Worm (Caenorhabditis elegans) whole organism, L4/young adult: Measurements from ENCODE around the gene srg-48.

ENCODE experiments used
- W03F9.2 ChIP-seq: fragments of 150-350 bp; optimal IDR thresholded peaks from 2 replicates; lab custom pipeline; 2014; ENCODE audit warnings: missing biosample characterization, missing genetic modification characterization
- dao-5 ChIP-seq: sonication (generic microtip); optimal IDR thresholded peaks from 2 replicates; lab custom pipeline; 2016; ENCODE audit warnings: missing genotype, missing genetic modification characterization, moderate library complexity, missing compliant biosample characterization
- him-1 ChIP-seq: sonication (generic microtip); optimal IDR thresholded peaks from 2 replicates; lab custom pipeline; 2016; ENCODE audit warnings: missing genotype, missing genetic modification reagents, missing genetic modification characterization, missing compliant biosample characterization

Gene srg-48

ce11 chrIV:7047762-7048178 lies 24.4 kb upstream of the srg-48 start:
- TF ChIP-seq W03F9.2 (tag; lab: Kevin White, UChicago) = no peak
- TF ChIP-seq dao-5 (tag; lab: Kevin White, UChicago) = no peak
- no peak for TF ChIP-seq him-1 (tag; lab: Kevin White, UChicago)

ce11 chrIV:7048637-7049245 lies 23.5 kb upstream of the srg-48 start:
- TF ChIP-seq W03F9.2 (tag; lab: Kevin White, UChicago) (no peak), dao-5 (tag; lab: Kevin White, UChicago) (no peak), him-1 (tag; lab: Kevin White, UChicago) (no peak)

DNA sequence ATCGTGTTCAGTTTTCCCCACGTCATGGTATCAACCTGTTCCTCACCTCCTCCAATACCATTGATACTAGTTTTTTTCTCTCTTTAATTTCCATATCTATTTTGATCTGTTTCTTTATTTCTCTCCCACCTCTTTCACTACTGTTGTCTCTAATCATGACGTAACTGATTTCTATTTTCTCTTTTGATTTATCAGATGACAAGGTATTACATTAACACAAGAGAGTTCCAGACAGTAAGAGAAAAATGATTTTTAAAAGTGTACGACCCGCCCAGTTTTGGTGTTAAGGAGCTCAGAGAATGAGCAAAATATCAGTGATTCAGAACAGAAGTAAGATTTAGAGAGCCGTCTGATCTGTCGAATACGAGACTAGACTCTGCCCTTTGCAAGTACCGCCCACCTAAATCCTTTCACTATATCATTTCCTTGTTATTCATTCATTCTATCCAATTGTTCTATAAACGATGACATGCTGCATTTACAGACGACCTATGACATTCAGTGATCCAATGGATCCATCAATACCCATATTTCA lies 22.5 kb upstream of the srg-48 start, which contains the start of gene nhr-105:
TSS of gene nhr-105 (plus strand) at position 485 of the 535 bp plus-strand sequence.
- TF ChIP-seq W03F9.2 (tag; lab: Kevin White, UChicago) (no peak), dao-5 (tag; lab: Kevin White, UChicago) (no peak), him-1 (tag; lab: Kevin White, UChicago) (no peak)

- no peak for TF ChIP-seq him-1 (tag; lab: Kevin White, UChicago)
- no peak for TF ChIP-seq dao-5 (tag; lab: Kevin White, UChicago)
- TF ChIP-seq W03F9.2 (tag; lab: Kevin White, UChicago) = no peak
These were observed 20.7 kb upstream of the srg-48 start for ce11 chrIV:7051515-7051914.

DNA sequence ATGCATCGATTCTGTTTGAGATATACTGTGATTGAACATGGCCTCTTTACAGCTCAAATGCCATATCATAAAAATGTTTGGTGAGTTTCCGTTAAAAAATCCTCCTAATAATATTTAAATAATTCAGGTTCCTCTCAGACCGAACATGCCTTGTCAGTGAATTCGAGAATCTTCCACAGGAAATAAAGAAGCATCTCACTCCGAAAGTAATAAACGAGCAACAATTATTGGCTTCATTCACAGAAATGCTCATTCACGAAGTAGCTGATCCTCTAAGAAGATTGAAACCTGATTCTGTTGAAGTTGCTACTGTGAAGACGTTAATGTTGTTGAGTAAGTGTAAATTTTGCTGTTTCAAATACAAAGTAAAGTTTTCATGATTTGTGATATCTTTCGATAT lies 20.1 kb upstream of the srg-48 start:
- TF ChIP-seq W03F9.2 (tag; lab: Kevin White, UChicago) = no peak
- TF ChIP-seq dao-5 (tag; lab: Kevin White, UChicago) = no peak
- no peak for TF ChIP-seq him-1 (tag; lab: Kevin White, UChicago)

- TF ChIP-seq him-1 (tag; lab: Kevin White, UChicago) (no peak), W03F9.2 (tag; lab: Kevin White, UChicago) (no peak), dao-5 (tag; lab: Kevin White, UChicago) (no peak)
These were observed 14.5 kb upstream of the srg-48 start, which contains the start of gene srx-50 for ce11 chrIV:7057677-7058076. Gene srx-50 (plus strand): TSS chrIV:7057977.

ce11 chrIV:7062697-7063096 lies 9.5 kb upstream of the srg-48 start:
- TF ChIP-seq dao-5 (tag; lab: Kevin White, UChicago) = no peak
- TF ChIP-seq him-1 (tag; lab: Kevin White, UChicago) = no peak
- no peak for TF ChIP-seq W03F9.2 (tag; lab: Kevin White, UChicago)

DNA sequence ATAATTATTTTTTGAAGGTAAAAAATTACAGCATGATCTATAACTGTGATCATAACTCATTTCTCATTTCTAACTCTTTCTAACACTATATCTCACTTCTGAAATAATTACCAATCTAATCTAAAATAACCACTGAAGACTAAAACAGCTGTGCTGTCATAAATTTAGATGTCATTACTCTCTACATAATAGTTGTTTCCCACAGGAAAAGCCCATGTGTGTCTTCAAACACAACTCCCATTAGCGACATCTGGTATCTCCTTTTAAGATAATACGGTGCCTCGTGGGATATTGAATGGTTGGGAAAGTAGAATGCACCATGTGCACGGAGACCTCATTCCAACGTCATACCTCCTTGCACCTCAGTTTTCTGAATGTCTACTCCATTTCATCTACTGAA lies 7.2 kb upstream of the srg-48 start, which contains the start of gene Y43B11AL.1:
TSS of gene Y43B11AL.1 (plus strand) at position 301 of the 400 bp plus-strand sequence.
- TF ChIP-seq him-1 (tag; lab: Kevin White, UChicago) (no peak), dao-5 (tag; lab: Kevin White, UChicago) (no peak), W03F9.2 (tag; lab: Kevin White, UChicago) (no peak)

DNA sequence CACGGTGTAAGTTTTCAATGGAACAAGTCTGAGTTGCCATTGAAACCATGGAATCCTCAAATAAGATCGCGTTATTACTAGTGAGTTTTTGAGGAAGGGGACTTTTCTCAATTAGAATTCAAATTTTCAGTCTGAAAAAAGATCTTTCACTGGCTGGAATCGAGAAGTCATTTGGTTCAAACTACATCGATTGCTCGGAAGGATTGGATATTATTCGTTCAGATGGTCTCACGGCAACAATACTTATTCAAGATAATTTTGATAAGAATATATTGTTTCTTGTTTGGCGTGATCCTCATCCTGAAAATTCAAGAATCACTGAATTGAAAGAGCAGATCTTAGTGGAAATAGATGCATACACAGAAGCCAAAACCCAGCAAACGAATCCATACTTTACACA lies 4.8 kb upstream of the srg-48 start:
- no peak for TF ChIP-seq W03F9.2 (tag; lab: Kevin White, UChicago)

DNA sequence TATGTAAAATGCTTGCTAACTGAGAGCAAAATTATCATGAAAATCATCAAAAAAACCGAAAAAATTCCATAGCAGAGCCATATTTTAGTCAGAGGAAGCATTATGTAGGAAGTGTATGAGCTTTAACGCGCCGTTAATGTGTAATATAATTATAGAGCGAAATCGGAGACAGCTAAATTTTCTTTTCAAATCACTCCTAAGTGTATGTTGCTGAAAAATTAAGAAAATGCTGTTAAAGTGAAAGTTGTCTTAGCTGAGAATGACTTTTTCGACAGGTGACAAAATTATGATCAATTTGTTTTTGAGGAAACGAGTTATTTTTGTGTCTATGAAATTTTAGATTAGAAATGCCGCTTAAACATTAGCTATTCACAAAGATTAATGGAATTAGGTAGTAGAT lies 2.9 kb downstream of the srg-48 start, which contains the start of gene srg-50:
TSS of gene srg-50 (minus strand) at position 101 of the 400 bp plus-strand sequence.
- no peak for TF ChIP-seq dao-5 (tag; lab: Kevin White, UChicago)
- no peak for TF ChIP-seq him-1 (tag; lab: Kevin White, UChicago)
- TF ChIP-seq W03F9.2 (tag; lab: Kevin White, UChicago) = no peak

- no peak for TF ChIP-seq W03F9.2 (tag; lab: Kevin White, UChicago)
- no peak for TF ChIP-seq dao-5 (tag; lab: Kevin White, UChicago)
- no peak for TF ChIP-seq him-1 (tag; lab: Kevin White, UChicago)
These were observed 9.0 kb downstream of the srg-48 start, which contains the start of gene Y43B11AR.1 for ce11 chrIV:7081214-7081613. Gene Y43B11AR.1 (plus strand): TSS chrIV:7081514.

DNA sequence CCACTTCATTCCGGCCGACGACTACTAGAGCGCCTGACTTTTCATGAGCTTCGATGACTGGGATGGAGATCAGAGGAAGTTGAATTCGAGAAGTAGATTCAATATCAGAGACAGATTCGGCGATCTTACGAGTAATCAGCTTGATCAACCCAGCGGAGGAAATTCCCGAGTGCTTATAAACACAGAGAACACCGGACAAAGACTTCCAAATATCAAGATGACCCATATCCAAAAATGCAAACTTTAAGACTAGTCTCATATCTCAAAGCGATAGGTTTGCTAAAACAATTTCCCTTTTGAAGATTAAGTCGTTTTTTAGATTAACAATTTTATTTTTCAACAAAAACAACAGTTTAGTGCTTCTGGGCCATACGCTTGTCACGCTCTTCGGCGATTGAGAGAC lies 11.2 kb downstream of the srg-48 start, which contains the start of gene Y43B11AR.3:
TSS of gene Y43B11AR.3 (minus strand) at position 335 of the 403 bp plus-strand sequence.
- TF ChIP-seq dao-5 (tag; lab: Kevin White, UChicago) (peak; percentile 62), him-1 (tag; lab: Kevin White, UChicago) (no peak), W03F9.2 (tag; lab: Kevin White, UChicago) (peak; percentile 3)

ce11 chrIV:7083976-7084375 lies 11.8 kb downstream of the srg-48 start:
- TF ChIP-seq W03F9.2 (tag; lab: Kevin White, UChicago) = no peak
- no peak for TF ChIP-seq him-1 (tag; lab: Kevin White, UChicago)
- TF ChIP-seq dao-5 (tag; lab: Kevin White, UChicago) = no peak
